Worm (Caenorhabditis elegans): Measurements from ENCODE around the gene oct-2.

DNA sequence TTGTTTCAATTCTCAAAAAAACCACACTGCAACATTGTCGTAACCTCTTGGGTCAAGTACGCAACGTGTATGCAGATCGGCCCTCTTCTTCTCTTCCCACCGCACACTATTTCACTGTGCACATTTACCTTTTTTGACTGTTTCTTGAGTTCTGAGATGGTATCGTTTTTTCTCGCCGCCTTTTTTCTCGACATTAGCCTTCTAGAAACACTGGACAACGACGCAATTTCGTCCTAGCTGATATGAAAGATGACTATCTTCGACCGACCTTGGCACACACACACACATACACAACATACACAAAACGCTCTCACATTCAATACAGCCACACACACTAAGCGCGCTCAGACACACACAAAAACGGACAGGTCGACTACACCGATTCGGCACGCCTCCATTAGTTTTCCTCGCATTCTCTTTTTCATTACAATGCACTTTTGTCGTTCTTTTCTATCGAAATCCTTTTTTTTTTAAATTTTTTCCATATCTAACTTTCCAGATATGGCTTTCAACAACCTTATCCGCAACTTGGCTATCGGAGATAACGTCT, 6.8 kb upstream of the oct-2 start, which contains the start of gene aco-1:
- TF ChIP-seq ref-1 (GFP tag; conservative IDR thresholded peaks at IDR 0.05) (no peak), med-1 (GFP tag; optimal IDR thresholded peaks at IDR 0.05; ENCODE audit: insufficient read depth) (no peak), T22C8.4 (GFP tag; IDR thresholded peaks at IDR 0.05) (no peak), ztf-23 (GFP tag; IDR thresholded peaks at IDR 0.05) (no peak), flt-1 (GFP tag; IDR thresholded peaks at IDR 0.05) (no peak), tab-1 (GFP tag; IDR thresholded peaks at IDR 0.05) (no peak)
